Worm (Caenorhabditis elegans) whole organism, L4 larva: Measurements from ENCODE around the gene Y17G7B.12.

ENCODE experiments used
- D1046.2 ChIP-seq: fragments of 200-800 bp; sonication (Bioruptor generic); IDR thresholded peaks from 2 replicates; pipeline ENCODE4 v1.3.6; 2022; ENCODE audit warnings: missing genetic modification characterization, missing compliant biosample characterization
- F10B5.3 ChIP-seq: sonication (generic microtip); optimal IDR thresholded peaks from 2 replicates; lab custom pipeline; 2016; ENCODE audit warnings: mild to moderate bottlenecking, missing genetic modification characterization, missing compliant biosample characterization
- F37D6.2 ChIP-seq: sonication (generic microtip); optimal IDR thresholded peaks from 2 replicates; lab custom pipeline; 2016; ENCODE audit warnings: mild to moderate bottlenecking, missing genetic modification characterization, missing compliant biosample characterization
- F44E2.7 ChIP-seq: fragments of 200-800 bp; sonication (Bioruptor generic); IDR thresholded peaks from 2 replicates; pipeline ENCODE4 v2.1.2; 2022; ENCODE audit warnings: missing genetic modification characterization, missing compliant biosample characterization
- R02D3.7 ChIP-seq: fragments of 150-350 bp; sonication (generic microtip); optimal IDR thresholded peaks from 3 replicates; lab custom pipeline; 2014; ENCODE audit warnings: missing biosample characterization, missing genetic modification characterization
- Y105C5A.15 ChIP-seq: fragments of 200-800 bp; sonication (Bioruptor generic); IDR thresholded peaks from 2 replicates; pipeline ENCODE4 v1.3.6; 2022; ENCODE audit warnings: missing genetic modification characterization, missing compliant biosample characterization
- Y48G9A.11 ChIP-seq: fragments of 200-800 bp; sonication (Bioruptor generic); IDR thresholded peaks from 2 replicates; pipeline ENCODE4 v1.3.6; 2022; ENCODE audit warnings: missing genetic modification reagents, missing genetic modification characterization, missing compliant biosample characterization
- Y5F2A.4 ChIP-seq: fragments of 200-800 bp; sonication (Bioruptor generic); optimal IDR thresholded peaks from 2 replicates; lab custom pipeline; 2018; ENCODE audit warnings: mild to moderate bottlenecking, missing genetic modification characterization, missing compliant biosample characterization
- ZK546.5 ChIP-seq, 2 experiments: sonication (generic microtip); optimal IDR thresholded peaks; 2 replicates each; lab custom pipeline; 2017; ENCODE audit warnings: missing biosample characterization in 2 of 2, missing genetic modification characterization in 2 of 2
- aha-1 ChIP-seq: fragments of 150-350 bp; peaks from one replicate; lab custom pipeline; 2014; ENCODE audit warnings: missing biosample characterization, missing genetic modification characterization
- aly-2 ChIP-seq: sonication (generic microtip); optimal IDR thresholded peaks from 2 replicates; lab custom pipeline; 2018; ENCODE audit warnings: missing biosample characterization, missing genetic modification characterization
- ama-1 ChIP-seq: fragments of 150-350 bp; optimal IDR thresholded peaks from 2 replicates; lab custom pipeline; 2014; ENCODE audit warnings: inconsistent platforms, mixed read lengths
- ceh-20 ChIP-seq: fragments of 200-800 bp; sonication (Bioruptor generic); IDR thresholded peaks from 2 replicates; pipeline ENCODE4 v1.3.6; 2022; ENCODE audit warnings: missing genetic modification reagents, missing genetic modification characterization, missing compliant biosample characterization
- ceh-62 ChIP-seq: sonication (generic microtip); optimal IDR thresholded peaks from 2 replicates; lab custom pipeline; 2017; ENCODE audit warnings: missing biosample characterization, missing genetic modification characterization
- daf-16 ChIP-seq, 3 experiments: sonication (generic microtip); optimal IDR thresholded peaks; 2 replicates each; lab custom pipeline; 2016 to 2017; ENCODE audit warnings: missing genetic modification characterization in 3 of 3, missing genetic modification reagents in 3 of 3, mild to moderate bottlenecking in 2 of 3, missing compliant biosample characterization in 2 of 3, missing biosample characterization in 1 of 3, moderate library complexity in 1 of 3
- dmd-6 ChIP-seq: fragments of 200-800 bp; sonication (Bioruptor generic); IDR thresholded peaks from 2 replicates; pipeline ENCODE4 v1.3.6; 2022; ENCODE audit warnings: missing genetic modification reagents, missing genetic modification characterization, missing compliant biosample characterization
- dpl-1 ChIP-seq: fragments of 150-350 bp; optimal IDR thresholded peaks from 2 replicates; lab custom pipeline; 2014; ENCODE audit warnings: missing biosample characterization, missing genetic modification reagents, missing genetic modification characterization
- duxl-1 ChIP-seq: sonication (generic microtip); optimal IDR thresholded peaks from 2 replicates; lab custom pipeline; 2016; ENCODE audit warnings: mild to moderate bottlenecking, missing genetic modification characterization, moderate library complexity, missing compliant biosample characterization; ENCODE audit not compliant: poor library complexity
- dve-1 ChIP-seq: sonication (generic microtip); optimal IDR thresholded peaks from 2 replicates; lab custom pipeline; 2017; ENCODE audit warnings: antibody characterized with exemption, mild to moderate bottlenecking, missing genetic modification characterization, missing compliant biosample characterization; ENCODE audit not compliant: insufficient read depth
- fkh-10 ChIP-seq: fragments of 150-350 bp; optimal IDR thresholded peaks from 2 replicates; lab custom pipeline; 2014; ENCODE audit warnings: missing biosample characterization, missing genetic modification reagents, missing genetic modification characterization
- fos-1 ChIP-seq: fragments of 150-350 bp; optimal IDR thresholded peaks from 2 replicates; lab custom pipeline; 2014; ENCODE audit warnings: missing biosample characterization, missing genetic modification characterization
- hif-1 ChIP-seq, 2 experiments: sonication (generic microtip); optimal IDR thresholded peaks; 2 replicates each; lab custom pipeline; 2016 to 2017; ENCODE audit warnings: missing compliant biosample characterization in 2 of 2, missing genetic modification characterization in 2 of 2, missing genetic modification reagents in 2 of 2, missing genotype in 2 of 2, mild to moderate bottlenecking in 1 of 2
- hlh-30 ChIP-seq: sonication (generic microtip); optimal IDR thresholded peaks from 2 replicates; lab custom pipeline; 2017; ENCODE audit warnings: antibody characterized with exemption, mild to moderate bottlenecking, missing genetic modification characterization, missing compliant biosample characterization; ENCODE audit not compliant: insufficient read depth
- jun-1 ChIP-seq: fragments of 150-350 bp; optimal IDR thresholded peaks from 2 replicates; lab custom pipeline; 2014; ENCODE audit warnings: missing biosample characterization, missing genetic modification reagents, missing genetic modification characterization
- lim-7 ChIP-seq: fragments of 200-800 bp; sonication (Bioruptor generic); IDR thresholded peaks from 2 replicates; pipeline ENCODE4 v1.3.6; 2022; ENCODE audit warnings: missing genetic modification characterization, missing compliant biosample characterization
- lin-1 ChIP-seq: fragments of 200-800 bp; sonication (Bioruptor generic); IDR thresholded peaks from 2 replicates; pipeline ENCODE4 v1.3.6; 2022; ENCODE audit warnings: missing genetic modification reagents, missing genetic modification characterization, missing compliant biosample characterization
- lin-13 ChIP-seq: fragments of 150-350 bp; optimal IDR thresholded peaks from 2 replicates; lab custom pipeline; 2014; ENCODE audit warnings: missing biosample characterization, missing genetic modification reagents, missing genetic modification characterization
- lin-15B ChIP-seq: fragments of 150-350 bp; sonication (generic microtip); optimal IDR thresholded peaks from 3 replicates; lab custom pipeline; 2014; ENCODE audit warnings: missing biosample characterization, missing genetic modification characterization
- lin-29 ChIP-seq: fragments of 200-800 bp; sonication (Bioruptor generic); IDR thresholded peaks from 2 replicates; pipeline ENCODE4 v1.3.6; 2022; ENCODE audit warnings: missing genetic modification reagents, missing genetic modification characterization, missing compliant biosample characterization
- lin-38 ChIP-seq: fragments of 200-800 bp; sonication (Bioruptor generic); IDR thresholded peaks from 2 replicates; pipeline ENCODE4 v1.3.6; 2022; ENCODE audit warnings: missing genetic modification reagents, missing genetic modification characterization, missing compliant biosample characterization
- lir-3 ChIP-seq: sonication (generic microtip); optimal IDR thresholded peaks from 2 replicates; lab custom pipeline; 2016; ENCODE audit warnings: mild to moderate bottlenecking, missing genetic modification characterization, missing compliant biosample characterization
- nhr-102 ChIP-seq: sonication (generic microtip); optimal IDR thresholded peaks from 2 replicates; lab custom pipeline; 2016; ENCODE audit warnings: mild to moderate bottlenecking, missing genetic modification characterization, moderate library complexity, missing compliant biosample characterization
- nhr-11 ChIP-seq: fragments of 150-350 bp; optimal IDR thresholded peaks from 2 replicates; lab custom pipeline; 2014; ENCODE audit warnings: missing biosample characterization, missing genetic modification characterization
- nhr-28 ChIP-seq: fragments of 150-350 bp; optimal IDR thresholded peaks from 2 replicates; lab custom pipeline; 2014; ENCODE audit warnings: missing biosample characterization, missing genetic modification characterization
- nhr-41 ChIP-seq: fragments of 200-800 bp; sonication (Bioruptor generic); IDR thresholded peaks from 2 replicates; pipeline ENCODE4 v1.3.6; 2022; ENCODE audit warnings: missing genetic modification reagents, missing genetic modification characterization, missing compliant biosample characterization
- nhr-42 ChIP-seq: fragments of 200-800 bp; sonication (Bioruptor generic); IDR thresholded peaks from 2 replicates; pipeline ENCODE4 v1.3.6; 2022; ENCODE audit warnings: missing genetic modification characterization, missing compliant biosample characterization
- nhr-48 ChIP-seq: sonication (generic microtip); optimal IDR thresholded peaks from 2 replicates; lab custom pipeline; 2016; ENCODE audit warnings: mild to moderate bottlenecking, missing genetic modification characterization, missing compliant biosample characterization
- nhr-76 ChIP-seq: fragments of 150-350 bp; optimal IDR thresholded peaks from 2 replicates; lab custom pipeline; 2014; ENCODE audit warnings: missing biosample characterization, missing genetic modification characterization
- nhr-77 ChIP-seq: fragments of 150-350 bp; optimal IDR thresholded peaks from 2 replicates; lab custom pipeline; 2014; ENCODE audit warnings: missing biosample characterization, missing genetic modification characterization
- pha-4 ChIP-seq, 2 experiments: fragments of 150-350 bp in 1 of 2; fragments of 200-800 bp in 1 of 2; sonication (Bioruptor generic) in 1 of 2; IDR thresholded peaks in 1 of 2; optimal IDR thresholded peaks in 1 of 2; 2 replicates each; pipeline versions ENCODE4 v1.3.6 to Lab custom; 2014 to 2022; ENCODE audit warnings: missing genetic modification characterization in 2 of 2, missing genetic modification reagents in 2 of 2, missing biosample characterization in 1 of 2, missing compliant biosample characterization in 1 of 2
- php-3 ChIP-seq: fragments of 200-800 bp; sonication (Bioruptor generic); IDR thresholded peaks from 2 replicates; pipeline ENCODE4 v1.3.6; 2022; ENCODE audit warnings: missing genetic modification reagents, missing genetic modification characterization, missing compliant biosample characterization
- rbr-2 ChIP-seq: sonication (generic microtip); optimal IDR thresholded peaks from 2 replicates; lab custom pipeline; 2016; ENCODE audit warnings: missing genotype, missing genetic modification characterization, missing compliant biosample characterization
- saeg-2 ChIP-seq: fragments of 200-800 bp; sonication (Bioruptor generic); IDR thresholded peaks from 2 replicates; pipeline ENCODE4 v1.3.6; 2022; ENCODE audit warnings: missing genetic modification reagents, missing genetic modification characterization, missing compliant biosample characterization
- set-16 ChIP-seq: fragments of 200-800 bp; sonication (Bioruptor generic); IDR thresholded peaks from 2 replicates; pipeline ENCODE4 v1.3.6; 2022; ENCODE audit warnings: missing genetic modification reagents, missing genetic modification characterization, missing compliant biosample characterization
- snpc-1.2 ChIP-seq: fragments of 200-800 bp; sonication (Bioruptor generic); IDR thresholded peaks from 2 replicates; pipeline ENCODE4 v1.3.6; 2022; ENCODE audit warnings: missing genetic modification reagents, missing genetic modification characterization, missing compliant biosample characterization
- tra-1 ChIP-seq: fragments of 200-800 bp; sonication (Bioruptor generic); IDR thresholded peaks from 2 replicates; pipeline ENCODE4 v1.3.6; 2022; ENCODE audit warnings: missing genetic modification reagents, missing genetic modification characterization, missing compliant biosample characterization
- unc-130 ChIP-seq: sonication (generic microtip); optimal IDR thresholded peaks from 2 replicates; lab custom pipeline; 2016; ENCODE audit warnings: missing genetic modification reagents, missing genetic modification characterization, missing compliant biosample characterization
- ztf-11 ChIP-seq: fragments of 150-350 bp; optimal IDR thresholded peaks from 2 replicates; lab custom pipeline; 2014; ENCODE audit warnings: missing biosample characterization, missing genetic modification characterization

Y17G7B.12 gene

DNA sequence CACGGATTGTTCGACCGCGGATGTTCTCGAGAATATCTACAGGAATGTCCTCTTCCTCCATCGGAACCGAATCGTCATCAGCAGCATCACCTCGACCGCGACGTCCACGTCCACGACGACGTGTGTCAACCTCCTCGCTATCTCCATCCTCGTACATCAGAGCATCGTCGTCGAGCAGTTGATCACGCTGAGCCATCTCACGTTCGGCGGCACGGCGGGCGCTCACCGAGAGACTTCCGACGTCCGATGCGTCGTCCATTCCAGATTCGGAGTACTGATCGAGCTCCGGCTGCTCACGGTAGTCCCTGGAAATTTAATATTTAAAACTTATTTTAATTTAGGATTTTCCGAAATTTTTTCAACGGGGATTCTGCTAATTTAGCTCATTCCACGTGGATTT, 17.7 kb upstream of the Y17G7B.12 start:
- TF ChIP-seq duxl-1 (tag; lab: Kevin White, UChicago) (no peak), hif-1 (tag; optimal IDR thresholded peaks at IDR 0.05; lab: Kevin White, UChicago) (no peak), set-16 (peak; percentile 73), nhr-76 (tag; lab: Kevin White, UChicago) (no peak)

DNA sequence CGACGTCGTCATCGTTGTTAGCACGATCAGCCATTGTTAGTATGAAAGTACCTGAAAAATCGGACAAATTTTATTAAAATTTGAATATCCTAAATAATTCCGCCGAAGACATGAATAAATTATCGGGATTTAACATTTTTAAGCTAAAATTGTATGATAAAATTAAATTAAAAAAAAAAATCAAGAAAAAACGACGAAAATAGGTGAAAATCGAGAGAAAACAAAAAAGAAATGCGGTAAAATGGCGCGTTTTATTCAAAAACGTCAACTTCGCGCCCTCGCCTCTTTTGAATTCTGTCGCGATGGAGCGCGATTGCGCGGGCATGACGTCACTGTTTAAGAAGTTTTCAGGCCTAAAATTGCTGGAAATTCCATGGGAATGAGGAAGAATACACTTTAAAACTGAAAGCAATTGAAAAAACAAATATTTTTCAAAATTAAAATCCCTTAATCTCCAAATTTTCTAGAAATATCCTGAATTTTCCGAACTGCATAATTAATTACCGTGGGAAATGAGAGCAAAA, 17.0 kb upstream of the Y17G7B.12 start, which contains the start of gene mcm-2:
Gene mcm-2, minus strand, starts transcription at position 51 of the 524 bp plus-strand sequence.
- TF ChIP-seq ceh-62 (tag; lab: Kevin White, UChicago) = no peak
- TF ChIP-seq daf-16 (GFP tag; optimal IDR thresholded peaks at IDR 0.05; lab: Kevin White, UChicago) = no peak
- TF ChIP-seq daf-16 (tag; optimal IDR thresholded peaks at IDR 0.05; lab: Kevin White, UChicago) = peak; percentile 57
- no peak for TF ChIP-seq nhr-41
- TF ChIP-seq lim-7 (GFP tag; lab: Robert Waterston, UW) = no peak
- no peak for TF ChIP-seq lin-15B
- no peak for TF ChIP-seq php-3
- TF ChIP-seq F10B5.3 (tag; lab: Kevin White, UChicago) = no peak
- no peak for TF ChIP-seq ama-1 (lab: Kevin White, UChicago)
- no peak for TF ChIP-seq nhr-42
- TF ChIP-seq lin-29 (GFP tag; lab: Robert Waterston, UW) = no peak
- TF ChIP-seq dmd-6 (GFP tag; lab: Robert Waterston, UW) = peak; percentile 31; the same call in 1 of the 2 replicates
- peak in 1 of 2 experiments; percentile 47 for TF ChIP-seq hif-1 (tag; optimal IDR thresholded peaks at IDR 0.05; lab: Kevin White, UChicago)
- TF ChIP-seq duxl-1 (tag; lab: Kevin White, UChicago) = no peak
- TF ChIP-seq nhr-11 (tag; lab: Kevin White, UChicago) = peak; percentile 29
- no peak for TF ChIP-seq F44E2.7 (GFP tag; lab: Robert Waterston, UW)
- no peak for TF ChIP-seq fos-1 (tag; lab: Kevin White, UChicago)
- peak; percentile 99 for TF ChIP-seq lin-38
- TF ChIP-seq tra-1 (GFP tag; lab: Robert Waterston, UW) = no peak
- TF ChIP-seq pha-4 (GFP tag; IDR thresholded peaks at IDR 0.05; lab: Robert Waterston, UW) = no peak
- no peak for TF ChIP-seq pha-4 (tag; optimal IDR thresholded peaks at IDR 0.05; lab: Kevin White, UChicago)
- peak; percentile 45 for TF ChIP-seq hlh-30 (tag; lab: Kevin White, UChicago)
- TF ChIP-seq lin-1 (GFP tag; lab: Robert Waterston, UW) = peak; percentile 38; the same call in 1 of the 2 replicates
- no peak for TF ChIP-seq R02D3.7
- peak; percentile 29 for TF ChIP-seq nhr-28
- no peak for TF ChIP-seq jun-1
- TF ChIP-seq lin-13 (GFP tag; lab: Kevin White, UChicago) = peak; percentile 52
- no peak for TF ChIP-seq Y5F2A.4 (GFP tag; lab: Kevin White, UChicago)
- TF ChIP-seq nhr-77 (tag; lab: Kevin White, UChicago) = peak; percentile 44
- TF ChIP-seq ztf-11 (tag; lab: Kevin White, UChicago) = no peak
- 0 out of 2 replicates have a peak, but pooled peaks have one; percentile 41 for TF ChIP-seq snpc-1.2 (GFP tag; lab: Robert Waterston, UW)
- peak; percentile 89 for TF ChIP-seq unc-130
- TF ChIP-seq ceh-20 (GFP tag; lab: Robert Waterston, UW) = no peak
- peak; percentile 8 for TF ChIP-seq rbr-2
- TF ChIP-seq Y48G9A.11 (GFP tag; lab: Robert Waterston, UW) = peak; percentile 88
- no peak for TF ChIP-seq saeg-2 (GFP tag; lab: Robert Waterston, UW)
- TF ChIP-seq nhr-102 (tag; lab: Kevin White, UChicago) = no peak
- no peak for TF ChIP-seq lir-3 (tag; lab: Kevin White, UChicago)
- TF ChIP-seq fkh-10 (GFP tag; lab: Kevin White, UChicago) = no peak
- peak; percentile 87 for TF ChIP-seq dpl-1 (GFP tag; lab: Kevin White, UChicago)
- no peak for TF ChIP-seq nhr-48 (tag; lab: Kevin White, UChicago)
- TF ChIP-seq aly-2 = no peak
- TF ChIP-seq F37D6.2 (tag; lab: Kevin White, UChicago) = no peak
- no peak for TF ChIP-seq D1046.2 (GFP tag; lab: Robert Waterston, UW)
- TF ChIP-seq dve-1 (tag; lab: Kevin White, UChicago) = no peak
- TF ChIP-seq ZK546.5 (tag; optimal IDR thresholded peaks at IDR 0.05; lab: Kevin White, UChicago) = no peak
- TF ChIP-seq aha-1 (tag; lab: Kevin White, UChicago) = peak; percentile 91
- TF ChIP-seq Y105C5A.15 (GFP tag; lab: Robert Waterston, UW) = no peak
